Worm (Caenorhabditis elegans): ENCODE data around the gene fbxa-4.

The fbxa-4 gene

DNA sequence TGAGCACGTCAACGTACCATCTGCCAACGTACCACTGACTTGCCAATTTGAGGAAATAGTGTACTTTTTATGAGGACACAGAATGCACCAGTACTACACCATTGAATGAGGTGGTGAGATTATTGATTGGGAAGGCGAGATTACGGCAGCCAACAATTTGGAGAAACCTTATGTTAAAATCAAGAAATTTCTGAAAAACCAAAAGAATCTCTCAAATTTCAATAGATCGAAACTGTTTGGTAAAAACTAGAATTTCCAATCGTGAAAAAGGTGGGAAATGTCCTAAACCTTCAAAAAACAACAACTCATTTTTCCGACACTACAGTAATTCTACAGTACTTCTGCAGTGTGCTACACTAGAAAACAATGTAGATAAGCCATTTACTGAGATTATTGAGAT, 16.6 kb upstream of the fbxa-4 start, which contains the start of gene ceh-86:
ceh-86 (minus strand) TSS at position 101 of the 400 bp plus-strand sequence.
- no peak for TF ChIP-seq tra-1 (GFP tag; IDR thresholded peaks at IDR 0.05)
- no peak for TF ChIP-seq Y5F2A.4 (GFP tag; optimal IDR thresholded peaks at IDR 0.05)
- TF ChIP-seq ztf-11 (tag; optimal IDR thresholded peaks at IDR 0.05) = no peak
- no peak for TF ChIP-seq ceh-62 (tag; optimal IDR thresholded peaks at IDR 0.05)
- TF ChIP-seq dmd-9 (GFP tag; IDR thresholded peaks at IDR 0.05) = no peak
- no peak for TF ChIP-seq aha-1 (tag)
- TF ChIP-seq cey-2 (tag; optimal IDR thresholded peaks at IDR 0.05; ENCODE audit: borderline replicate concordance, insufficient read depth) = no peak
- no peak for TF ChIP-seq sdz-12 (GFP tag; optimal IDR thresholded peaks at IDR 0.05)
- TF ChIP-seq daf-8 (GFP tag; IDR thresholded peaks at IDR 0.05) = no peak
- TF ChIP-seq daf-16 (GFP tag; optimal IDR thresholded peaks at IDR 0.05) = no peak
- no peak for TF ChIP-seq daf-16 (tag; optimal IDR thresholded peaks at IDR 0.05)
- TF ChIP-seq egl-27 (tag; optimal IDR thresholded peaks at IDR 0.05) = no peak
- TF ChIP-seq rbr-2 (tag; optimal IDR thresholded peaks at IDR 0.05) = no peak
- TF ChIP-seq nhr-76 (tag; optimal IDR thresholded peaks at IDR 0.05) = no peak
- no peak for TF ChIP-seq hlh-11 (tag; optimal IDR thresholded peaks at IDR 0.05)
- no peak for TF ChIP-seq skn-1 (tag; optimal IDR thresholded peaks at IDR 0.05)
- TF ChIP-seq nhr-42 (GFP tag; IDR thresholded peaks at IDR 0.05) = no peak
- TF ChIP-seq saeg-2 (GFP tag; IDR thresholded peaks at IDR 0.05) = no peak
- TF ChIP-seq nhr-11 (tag; optimal IDR thresholded peaks at IDR 0.05) = no peak
- no peak for TF ChIP-seq mes-2 (tag; optimal IDR thresholded peaks at IDR 0.05; ENCODE audit: poor library complexity, severe bottlenecking)

DNA sequence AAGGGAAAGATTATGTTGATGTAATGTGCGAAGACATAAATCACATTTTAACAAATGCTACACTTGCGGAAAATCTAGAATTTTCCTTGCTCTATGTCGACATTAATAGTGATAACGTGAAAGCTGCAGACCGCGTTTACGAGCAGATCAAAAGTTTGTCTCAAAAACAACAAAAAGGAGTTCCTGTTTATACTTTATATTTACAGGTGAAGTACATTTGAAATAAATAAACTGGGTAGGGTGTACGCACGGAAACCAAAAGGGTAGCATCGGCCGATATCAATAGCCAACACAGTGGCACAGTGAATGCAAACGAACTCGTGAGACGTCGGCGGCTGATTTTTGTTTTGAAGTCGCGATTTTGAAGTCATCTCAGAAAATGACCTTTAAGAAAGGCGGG, 7.1 kb upstream of the fbxa-4 start:
- TF ChIP-seq lsy-2 (tag; optimal IDR thresholded peaks at IDR 0.05) = no peak
- TF ChIP-seq aly-2 (tag; optimal IDR thresholded peaks at IDR 0.05) = no peak
- TF ChIP-seq unc-62 (GFP tag; optimal IDR thresholded peaks at IDR 0.05 in 1 of 2) = peak in 1 of 2 experiments; percentile 57
- no peak for TF ChIP-seq unc-62 (tag; optimal IDR thresholded peaks at IDR 0.05)
- no peak for TF ChIP-seq ama-1 (optimal IDR thresholded peaks at IDR 0.05)
- no peak for TF ChIP-seq ztf-7 (tag; optimal IDR thresholded peaks at IDR 0.05)
- no peak for TF ChIP-seq nhr-41 (GFP tag; IDR thresholded peaks at IDR 0.05)
- no peak for TF ChIP-seq daf-16 (GFP tag; optimal IDR thresholded peaks at IDR 0.05)
- TF ChIP-seq daf-16 (tag; optimal IDR thresholded peaks at IDR 0.05) = peak; percentile 80
- no peak for TF ChIP-seq T26A8.4 (GFP tag; IDR thresholded peaks at IDR 0.05)
- TF ChIP-seq lin-39 (tag; optimal IDR thresholded peaks at IDR 0.05) = no peak

DNA sequence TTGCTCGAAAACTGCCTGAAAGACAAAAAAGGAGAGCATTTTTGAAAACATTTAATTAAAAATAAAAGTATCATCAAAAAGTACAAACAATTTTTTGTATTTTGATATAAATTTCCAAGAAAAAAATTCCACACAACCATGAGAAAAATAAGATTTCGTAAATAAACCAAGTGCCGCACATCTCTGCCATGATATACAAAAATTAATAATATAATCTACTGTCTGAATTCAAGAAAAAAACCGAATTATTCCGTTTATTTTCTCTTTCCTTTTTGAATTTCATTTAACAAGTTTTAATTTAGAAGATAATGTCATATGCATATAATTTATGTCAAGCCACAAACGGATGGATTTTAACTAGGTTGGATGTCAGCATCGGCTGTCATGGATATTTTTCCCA, 6.6 kb upstream of the fbxa-4 start, which contains the start of gene F42G2.2:
F42G2.2 (plus strand) TSS at position 301 of the 400 bp plus-strand sequence.
- TF ChIP-seq F26F4.8 (GFP tag; conservative IDR thresholded peaks at IDR 0.05) (no peak), daf-16 (GFP tag; optimal IDR thresholded peaks at IDR 0.05) (no peak), daf-16 (tag; optimal IDR thresholded peaks at IDR 0.05) (no peak), ceh-62 (tag; optimal IDR thresholded peaks at IDR 0.05) (no peak), lsy-2 (tag; optimal IDR thresholded peaks at IDR 0.05) (no peak), tra-1 (GFP tag; IDR thresholded peaks at IDR 0.05) (no peak), R02D3.7 (tag; optimal IDR thresholded peaks at IDR 0.05) (no peak), nhr-77 (tag; optimal IDR thresholded peaks at IDR 0.05) (no peak), nhr-111 (GFP tag; optimal IDR thresholded peaks at IDR 0.05) (no peak), T20F7.1 (GFP tag; optimal IDR thresholded peaks at IDR 0.05) (no peak), ceh-82 (tag; optimal IDR thresholded peaks at IDR 0.05) (no peak), lin-39 (tag; optimal IDR thresholded peaks at IDR 0.05) (no peak), daf-8 (GFP tag; IDR thresholded peaks at IDR 0.05) (no peak), mes-2 (tag; optimal IDR thresholded peaks at IDR 0.05; ENCODE audit: poor library complexity, severe bottlenecking) (no peak)

DNA sequence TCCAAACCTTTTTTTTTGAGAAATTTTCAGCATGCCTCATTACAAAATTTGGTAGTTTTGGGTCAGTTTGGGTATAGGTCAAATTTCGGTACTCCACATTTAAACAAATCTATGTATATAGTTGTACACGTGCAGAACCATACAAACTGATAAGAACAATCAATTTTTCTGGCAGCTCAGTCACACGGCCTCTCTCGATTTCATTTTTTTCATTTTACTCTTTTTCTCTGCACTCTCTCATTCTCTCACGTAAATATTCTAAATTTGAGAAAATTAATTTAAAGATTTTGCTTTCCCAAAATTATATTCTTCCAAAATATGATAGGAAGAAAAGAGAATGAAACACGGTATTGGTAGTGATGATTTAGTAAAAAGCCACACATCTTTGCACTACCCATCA, 5.9 kb upstream of the fbxa-4 start:
- no peak for TF ChIP-seq mxl-2 (GFP tag; conservative IDR thresholded peaks at IDR 0.05)
- peak; percentile 42 for TF ChIP-seq hlh-30 (tag; optimal IDR thresholded peaks at IDR 0.05; ENCODE audit: insufficient read depth)
- no peak for TF ChIP-seq daf-19 (GFP tag; conservative IDR thresholded peaks at IDR 0.05)
- no peak for TF ChIP-seq duxl-1 (tag; optimal IDR thresholded peaks at IDR 0.05; ENCODE audit: poor library complexity)
- TF ChIP-seq dmd-6 (GFP tag; IDR thresholded peaks at IDR 0.05) = peak; percentile 53
- no peak for TF ChIP-seq F10B5.3 (tag; optimal IDR thresholded peaks at IDR 0.05)
- no peak for TF ChIP-seq nhr-10 (tag; optimal IDR thresholded peaks at IDR 0.05)
- no peak for TF ChIP-seq daf-12 (tag; optimal IDR thresholded peaks at IDR 0.05)
- no peak for TF ChIP-seq tag-97 (GFP tag; IDR thresholded peaks at IDR 0.05)
- no peak for TF ChIP-seq ceh-82 (tag; optimal IDR thresholded peaks at IDR 0.05)
- TF ChIP-seq pha-4 (GFP tag; IDR thresholded peaks at IDR 0.05) = peak; percentile 39; the same call in 1 of the 2 replicates
- no peak for TF ChIP-seq pha-4 (tag; optimal IDR thresholded peaks at IDR 0.05)
- TF ChIP-seq daf-16 (GFP tag; optimal IDR thresholded peaks at IDR 0.05) = no peak
- TF ChIP-seq daf-16 (tag; optimal IDR thresholded peaks at IDR 0.05) = peak; percentile 63
- TF ChIP-seq zip-2 (tag; optimal IDR thresholded peaks at IDR 0.05) = no peak
- peak; percentile 35 for TF ChIP-seq nhr-28 (tag; optimal IDR thresholded peaks at IDR 0.05)
